Worm (Caenorhabditis elegans) whole organism, dauer: ENCODE results near the gene Y47D3B.3.

Experiments used
- unc-62 ChIP-seq: sonication (generic microtip); optimal IDR thresholded peaks from 2 replicates; lab custom pipeline; 2017; ENCODE audit warnings: missing biosample characterization, missing genetic modification reagents, missing genetic modification characterization

The Y47D3B.3 gene

DNA sequence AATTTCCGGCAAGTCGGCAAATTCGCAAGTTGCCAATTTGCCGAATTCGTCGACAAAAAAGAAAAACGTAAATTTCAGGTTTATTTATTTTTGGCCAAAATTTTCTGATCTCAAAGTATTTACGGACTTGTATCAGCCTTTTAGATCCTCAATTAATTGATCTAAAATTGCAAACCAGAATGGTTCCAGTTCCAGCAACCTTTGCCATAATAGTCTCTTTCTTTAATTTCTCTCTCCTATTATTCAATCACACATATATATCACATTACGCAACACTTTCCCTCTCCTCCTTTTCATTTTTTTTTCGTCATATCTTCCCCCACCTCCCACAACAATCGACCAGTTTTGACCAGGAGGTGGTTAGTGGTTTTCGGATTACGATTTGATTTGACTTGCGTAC lies at the start of gene Y47D3B.3:
Gene Y47D3B.3, plus strand, starts transcription at position 301 of the 400 bp plus-strand sequence.
- no peak for TF ChIP-seq unc-62 (GFP tag; lab: Kevin White, UChicago)

DNA sequence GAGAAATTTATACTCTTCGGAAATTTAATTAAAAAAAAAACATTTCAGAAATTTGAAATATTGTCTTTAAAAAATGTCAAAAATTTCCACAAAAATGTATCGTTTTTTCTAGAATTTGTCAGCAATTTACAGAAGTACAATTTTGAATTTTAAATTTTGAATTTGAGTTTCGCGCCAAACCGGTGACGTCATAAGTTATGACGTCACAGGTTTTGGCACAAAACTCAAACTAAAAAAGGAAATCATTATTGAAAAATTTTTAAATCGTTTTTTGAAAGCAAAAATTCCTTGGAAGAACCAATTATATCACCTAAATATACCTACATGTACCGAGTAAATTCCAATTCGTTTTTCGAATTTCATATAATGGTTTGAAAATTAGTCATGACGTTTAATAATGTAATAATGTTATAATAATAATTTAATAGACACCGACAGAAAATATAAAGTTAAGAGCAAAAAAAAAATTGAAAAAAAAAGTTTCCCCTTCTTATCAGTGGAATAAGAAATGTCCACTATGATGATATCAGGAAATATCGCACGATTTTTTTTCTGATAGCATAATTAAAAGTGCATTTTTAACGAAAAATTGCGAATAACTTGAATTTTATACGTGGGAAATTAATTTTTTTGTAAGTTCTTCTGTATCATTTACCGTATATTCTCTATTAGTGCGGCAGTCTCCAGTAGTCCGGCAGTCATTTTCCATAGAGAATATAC lies 47.3 kb upstream of the Y47D3B.3 start:
- TF ChIP-seq unc-62 (GFP tag; lab: Kevin White, UChicago): no peak

DNA sequence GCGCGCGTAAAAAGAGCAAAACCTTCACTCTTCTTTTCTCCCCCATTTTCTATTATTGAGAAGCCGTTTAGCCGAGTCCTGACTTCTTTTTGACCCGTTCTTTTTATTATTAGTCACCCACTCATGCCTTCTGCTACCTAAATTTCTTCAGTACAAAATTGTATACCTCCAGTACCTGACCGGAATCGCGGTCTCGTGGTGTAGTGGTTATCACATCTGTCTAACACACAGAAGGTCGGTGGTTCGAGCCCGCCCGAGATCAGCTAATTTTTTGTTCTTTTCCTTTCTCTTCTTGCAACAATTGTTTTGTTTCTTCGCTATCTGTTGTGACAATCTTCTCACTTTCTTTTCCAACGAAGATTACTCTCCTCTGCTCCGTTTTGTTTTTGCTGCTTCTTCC lies 44.8 kb upstream of the Y47D3B.3 start:
- TF ChIP-seq unc-62 (GFP tag; lab: Kevin White, UChicago): no peak

DNA sequence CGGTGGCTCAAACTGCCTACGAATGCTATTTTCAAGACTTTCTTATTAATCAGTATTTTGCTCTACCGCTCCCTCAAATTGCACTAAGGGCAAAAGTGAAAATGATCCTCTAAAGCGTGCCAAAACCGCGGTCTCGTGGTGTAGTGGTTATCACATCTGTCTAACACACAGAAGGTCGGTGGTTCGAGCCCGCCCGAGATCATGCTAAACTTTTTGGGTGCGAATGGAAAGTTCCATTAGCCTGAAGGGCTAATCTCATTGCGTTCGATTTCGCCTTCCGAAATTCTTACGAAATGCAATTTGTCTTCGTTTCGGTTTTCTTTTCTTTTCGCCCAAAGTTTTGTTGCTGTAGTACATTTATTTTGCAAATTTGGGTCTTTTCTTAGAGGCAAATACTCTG lies 44.1 kb upstream of the Y47D3B.3 start:
- TF ChIP-seq unc-62 (GFP tag; lab: Kevin White, UChicago): no peak

DNA sequence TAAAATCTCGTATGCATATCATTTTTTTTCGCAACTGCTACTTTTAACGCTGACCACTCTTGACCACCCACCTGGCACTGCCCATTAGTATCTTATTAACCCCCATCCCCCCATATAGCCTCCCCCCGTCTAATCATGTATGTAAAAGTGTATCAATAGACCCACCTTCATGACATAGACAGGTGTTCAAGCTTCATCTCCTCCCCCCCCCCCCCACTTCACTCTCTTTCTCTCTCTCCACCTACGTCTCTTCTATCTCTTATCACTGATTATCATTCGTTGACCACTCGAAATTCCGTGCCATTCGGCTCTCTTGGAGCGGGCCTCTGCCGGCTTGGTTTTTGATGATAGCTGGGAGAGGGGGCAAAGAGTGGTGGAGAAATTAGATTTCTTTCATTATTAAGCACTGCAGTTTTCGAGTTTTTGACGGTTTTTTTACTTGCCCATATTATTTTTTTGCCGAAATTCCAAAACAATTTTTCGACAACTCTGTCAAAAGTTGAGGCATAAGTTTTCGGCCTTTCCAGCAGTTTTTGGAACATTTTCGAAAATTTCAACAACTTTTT lies 41.8 kb upstream of the Y47D3B.3 start:
- no peak for TF ChIP-seq unc-62 (GFP tag; lab: Kevin White, UChicago)

DNA sequence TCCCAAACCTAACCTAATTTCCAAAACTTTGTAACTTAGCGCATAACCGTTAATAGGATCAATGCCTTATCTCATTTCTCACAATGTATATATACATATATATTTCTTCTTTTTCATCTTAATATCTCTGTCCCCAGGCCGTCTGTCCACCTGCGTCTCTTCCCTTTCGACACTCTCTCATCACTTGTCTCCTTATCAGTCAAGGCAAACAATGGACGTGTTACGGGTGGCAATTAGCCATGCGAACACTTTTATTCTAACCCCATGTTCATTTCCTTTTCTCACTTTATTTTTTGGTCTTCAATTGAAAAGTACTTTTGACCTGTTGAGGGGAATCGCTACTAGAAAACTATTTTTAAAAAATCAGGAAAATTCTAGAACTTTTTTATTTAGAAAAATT lies 40.2 kb upstream of the Y47D3B.3 start:
- TF ChIP-seq unc-62 (GFP tag; lab: Kevin White, UChicago): no peak

DNA sequence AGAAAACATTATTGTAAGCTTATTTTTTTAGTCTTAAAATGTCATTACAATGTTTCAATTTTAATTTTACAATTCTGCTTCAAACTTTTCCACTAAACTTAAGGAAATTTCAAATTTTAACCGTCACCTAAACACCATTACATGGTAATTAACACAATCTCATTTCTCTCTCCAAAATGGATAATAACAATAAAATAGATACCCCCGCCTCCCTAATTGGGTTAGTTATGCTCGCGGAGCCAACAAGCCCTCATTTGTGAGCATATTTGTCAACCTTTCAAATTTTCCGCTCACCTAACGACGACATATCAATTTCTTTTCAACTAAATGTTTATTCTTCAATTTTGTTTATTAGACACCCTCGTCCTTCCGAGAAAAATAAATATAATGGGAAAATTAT lies 39.3 kb upstream of the Y47D3B.3 start:
- no peak for TF ChIP-seq unc-62 (GFP tag; lab: Kevin White, UChicago)

DNA sequence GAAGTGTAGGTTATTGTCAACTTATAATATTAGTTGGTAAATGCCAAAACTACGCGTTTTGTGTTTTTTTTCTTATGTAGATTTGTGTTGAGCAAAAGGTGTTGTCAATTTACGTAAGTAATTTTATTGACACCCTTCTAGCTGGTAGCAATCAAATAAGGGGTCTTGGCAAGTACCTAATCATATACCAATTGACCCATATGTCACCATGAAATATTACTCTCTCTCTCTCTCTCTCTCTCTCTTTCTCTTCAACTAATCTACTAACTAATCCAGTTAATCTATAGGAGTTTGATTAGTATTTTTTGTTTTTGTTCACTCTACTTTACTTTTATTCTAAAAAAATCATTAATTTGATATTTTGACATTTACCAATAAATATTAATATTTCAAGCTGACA lies 38.2 kb upstream of the Y47D3B.3 start:
- no peak for TF ChIP-seq unc-62 (GFP tag; lab: Kevin White, UChicago)

DNA sequence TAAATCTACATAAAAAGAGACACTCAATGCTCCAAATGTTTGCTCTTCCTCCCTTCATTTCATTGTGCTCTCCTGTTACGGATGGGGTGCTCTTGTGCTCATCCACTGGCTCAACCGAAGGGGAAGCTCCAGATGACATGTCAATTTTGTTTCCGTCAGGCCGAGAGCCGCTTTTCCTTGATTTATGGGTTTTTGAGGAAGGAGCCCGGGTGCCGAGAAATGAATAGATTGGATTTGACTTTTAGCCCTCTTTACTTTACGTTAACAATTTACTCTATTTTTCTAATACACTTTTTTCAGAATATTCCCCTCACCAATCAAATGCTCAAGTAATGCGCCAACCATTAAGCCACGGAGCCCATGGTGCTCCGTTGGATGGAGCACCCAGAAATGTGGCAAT lies 37.4 kb upstream of the Y47D3B.3 start, which contains the start of gene T28D6.4:
Gene T28D6.4, plus strand, starts transcription at position 301 of the 400 bp plus-strand sequence.
- no peak for TF ChIP-seq unc-62 (GFP tag; lab: Kevin White, UChicago)

DNA sequence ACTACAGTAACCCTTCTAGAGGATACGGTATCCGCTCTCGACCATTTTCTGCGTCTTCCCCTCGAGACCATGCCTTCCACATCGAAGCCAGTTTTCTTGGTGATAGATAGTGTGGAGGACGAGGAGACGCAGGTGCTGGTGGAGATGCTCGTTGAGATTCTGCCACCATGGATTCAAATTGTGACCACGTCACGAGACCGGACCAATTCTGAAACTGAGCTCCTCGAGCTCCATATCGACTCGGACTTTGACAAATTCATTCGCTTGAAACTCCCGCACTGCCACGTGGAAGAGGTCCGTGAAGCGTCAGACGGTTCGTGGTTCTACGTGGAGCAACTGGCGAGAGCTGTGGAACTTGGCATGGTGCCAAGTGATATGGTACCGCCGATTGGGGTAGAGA lies 36.2 kb upstream of the Y47D3B.3 start:
- TF ChIP-seq unc-62 (GFP tag; lab: Kevin White, UChicago): no peak

DNA sequence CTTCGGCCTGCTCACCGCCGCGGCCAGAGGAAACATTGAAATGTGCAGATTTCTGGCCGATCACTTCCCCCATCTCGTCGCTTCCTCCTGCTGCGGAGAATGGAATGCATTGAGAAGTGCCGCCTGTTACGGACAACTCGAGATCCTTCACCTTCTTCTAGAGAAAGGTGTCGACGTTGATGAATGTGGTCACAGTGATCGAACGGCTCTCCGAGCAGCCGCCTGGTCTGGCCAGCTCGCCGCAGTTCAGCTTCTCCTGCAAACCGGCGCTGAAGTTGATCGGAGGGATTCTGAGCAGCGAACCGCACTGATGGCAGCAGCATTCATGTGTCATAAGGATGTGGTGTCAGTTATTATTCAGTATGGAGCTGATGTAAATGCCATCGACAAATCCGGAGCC lies 34.7 kb upstream of the Y47D3B.3 start:
- TF ChIP-seq unc-62 (GFP tag; lab: Kevin White, UChicago): no peak

DNA sequence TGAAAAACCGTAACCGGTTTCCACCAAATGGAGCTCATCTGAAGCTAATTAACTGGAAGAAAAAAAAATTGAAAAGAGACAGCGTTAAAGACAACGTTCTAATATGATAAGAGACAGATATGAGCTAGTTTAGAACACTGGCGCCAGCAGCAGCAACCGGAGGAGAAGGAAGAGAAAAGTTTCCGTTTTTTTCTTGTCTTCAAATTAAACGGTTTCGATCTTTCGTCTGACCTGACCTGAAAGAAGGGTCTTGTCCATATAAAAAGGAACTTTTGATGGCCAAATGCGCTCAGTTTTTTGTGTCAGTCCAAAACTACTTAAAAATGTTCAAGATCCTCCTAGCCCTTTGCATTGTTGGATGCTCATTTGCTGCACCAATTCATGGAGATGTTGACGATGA lies 31.1 kb upstream of the Y47D3B.3 start, which contains the start of gene T28D6.3:
Gene T28D6.3, plus strand, starts transcription at position 301 of the 400 bp plus-strand sequence.
- TF ChIP-seq unc-62 (GFP tag; lab: Kevin White, UChicago): no peak

DNA sequence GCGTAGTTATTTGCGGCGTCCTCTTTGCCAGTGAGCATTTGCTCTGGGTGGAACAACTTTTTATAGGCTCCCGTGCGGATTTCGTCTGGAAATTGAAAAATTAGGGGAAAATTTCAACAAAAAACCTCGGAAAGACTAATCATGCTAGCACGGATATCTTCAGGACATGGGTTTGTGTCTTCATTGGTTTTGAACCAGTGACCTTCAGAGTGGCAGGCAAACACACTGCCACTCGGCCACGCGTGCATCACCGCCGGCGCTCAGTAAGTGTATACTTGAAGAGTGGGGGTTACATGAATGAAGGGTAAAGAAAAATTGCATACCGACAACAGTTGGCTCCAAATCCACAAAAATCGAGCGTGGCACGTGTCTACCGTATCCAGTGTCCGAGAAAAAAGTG lies 26.4 kb upstream of the Y47D3B.3 start:
- TF ChIP-seq unc-62 (GFP tag; lab: Kevin White, UChicago): no peak

DNA sequence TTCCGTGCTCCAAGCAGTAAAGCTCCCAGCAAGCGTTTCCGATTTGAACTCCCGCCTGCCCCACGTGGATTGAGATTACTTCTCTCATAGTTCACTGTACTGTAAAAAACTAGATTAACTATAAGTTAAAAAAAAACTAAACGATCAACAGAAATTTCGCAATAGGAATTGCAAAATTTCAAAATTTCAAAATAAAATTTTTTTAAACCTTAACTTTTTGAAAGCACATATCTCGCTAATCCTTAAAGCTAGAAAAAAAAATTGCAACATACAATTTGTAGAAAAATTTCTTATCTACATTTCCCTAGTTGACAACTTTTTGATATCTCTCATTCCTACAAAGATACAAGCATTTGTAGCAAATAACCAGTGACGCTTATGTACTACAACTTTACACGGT lies 25.9 kb upstream of the Y47D3B.3 start, which contains the start of gene tba-7:
Gene tba-7, minus strand, starts transcription at position 101 of the 400 bp plus-strand sequence.
- no peak for TF ChIP-seq unc-62 (GFP tag; lab: Kevin White, UChicago)

DNA sequence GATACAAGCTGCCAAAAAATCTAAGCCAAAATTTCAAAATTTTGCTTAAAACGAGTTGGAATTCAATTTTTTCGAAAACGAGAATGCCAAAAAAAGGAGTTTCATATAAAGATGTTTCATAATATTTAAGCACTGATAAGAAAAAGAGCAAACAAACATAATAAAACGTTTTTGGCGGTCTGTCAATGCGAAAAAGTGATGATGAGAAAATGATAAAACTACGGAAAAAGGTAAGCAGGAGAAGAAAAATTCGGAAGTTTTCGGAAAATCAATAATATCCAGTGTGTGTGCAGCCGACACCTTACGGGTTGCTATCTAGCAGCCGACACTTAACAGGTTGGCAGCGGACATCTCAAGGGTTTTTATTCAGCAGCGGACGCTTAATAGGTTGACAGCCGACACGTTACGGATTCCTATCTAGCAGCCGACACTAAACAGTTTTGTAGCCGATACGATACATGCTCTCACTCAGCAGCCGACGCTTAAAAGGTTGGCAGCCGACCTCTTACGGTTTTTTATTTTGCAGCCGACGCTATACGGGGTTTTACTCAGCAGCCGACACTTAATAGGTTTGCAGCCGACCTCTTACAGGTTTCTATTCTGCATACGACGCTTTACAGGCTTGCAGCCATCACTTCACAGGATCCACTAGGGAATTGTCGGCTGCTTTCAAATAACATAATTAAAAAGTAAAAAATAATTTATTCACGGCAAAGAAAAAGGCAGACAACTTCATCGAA lies 25.2 kb upstream of the Y47D3B.3 start:
- TF ChIP-seq unc-62 (GFP tag; lab: Kevin White, UChicago): no peak

DNA sequence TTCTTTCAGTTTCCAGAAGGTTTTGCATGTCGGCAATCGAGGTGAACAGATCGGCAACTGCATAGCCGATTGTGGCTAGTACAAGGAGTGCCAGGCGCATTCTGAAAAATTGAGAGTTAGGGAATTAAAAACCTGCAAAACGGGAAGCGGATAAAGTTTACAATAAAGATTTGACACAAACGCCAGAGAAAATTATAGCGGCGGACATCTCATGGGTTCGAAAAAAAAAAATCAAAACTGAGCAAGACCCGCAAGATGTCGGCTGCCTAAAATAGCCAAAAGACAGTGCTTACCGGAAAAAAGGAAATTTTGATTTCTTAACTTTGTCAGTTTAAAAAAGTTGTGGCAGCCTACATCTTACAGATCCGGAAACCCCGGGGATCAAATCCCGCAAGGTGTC lies 19.7 kb upstream of the Y47D3B.3 start, which contains the start of gene dpy-18:
Gene dpy-18, minus strand, starts transcription at position 101 of the 400 bp plus-strand sequence.
- no peak for TF ChIP-seq unc-62 (GFP tag; lab: Kevin White, UChicago)
